Fruit fly (Drosophila melanogaster): ENCODE data around the gene Unc50.

The Unc50 gene

dm6 chr3R:8704669-8705068 is 28.3 kb upstream of the Unc50 start:
- TF ChIP-seq CG8301 (tag; optimal IDR thresholded peaks at IDR 0.05) (no peak), CG13204 (GFP tag; optimal IDR thresholded peaks at IDR 0.05) (no peak), CG14655 (GFP tag; optimal IDR thresholded peaks at IDR 0.05) (no peak), CG8159 (tag; optimal IDR thresholded peaks at IDR 0.05) (no peak), Pif1A (GFP tag; optimal IDR thresholded peaks at IDR 0.05) (no peak), CG17806 (tag; optimal IDR thresholded peaks at IDR 0.05) (no peak), CG4496 (GFP tag; IDR thresholded peaks at IDR 0.05) (no peak), fd96Ca (GFP tag; IDR thresholded peaks at IDR 0.05) (no peak), Ets98B (GFP tag; IDR thresholded peaks at IDR 0.05) (no peak), CG10348 (GFP tag; IDR thresholded peaks at IDR 0.05) (no peak), CG12605 (GFP tag; IDR thresholded peaks at IDR 0.05) (no peak), Pif1B (GFP tag; optimal IDR thresholded peaks at IDR 0.05) (no peak), CG15710 (tag; optimal IDR thresholded peaks at IDR 0.05) (no peak), CG32121 (GFP tag; IDR thresholded peaks at IDR 0.05) (no peak), CG9948 (tag; optimal IDR thresholded peaks at IDR 0.05) (no peak)

- no peak for TF ChIP-seq CG15710 (tag; optimal IDR thresholded peaks at IDR 0.05)
- TF ChIP-seq CG4496 (GFP tag; IDR thresholded peaks at IDR 0.05): no peak
- no peak for TF ChIP-seq CG9948 (tag; optimal IDR thresholded peaks at IDR 0.05)
- TF ChIP-seq CG17806 (tag; optimal IDR thresholded peaks at IDR 0.05): no peak
- TF ChIP-seq Ets98B (GFP tag; IDR thresholded peaks at IDR 0.05): no peak
- TF ChIP-seq EcR (GFP tag; optimal IDR thresholded peaks at IDR 0.05): no peak
- no peak for TF ChIP-seq CG12605 (GFP tag; IDR thresholded peaks at IDR 0.05)
- TF ChIP-seq CG8159 (tag; optimal IDR thresholded peaks at IDR 0.05): no peak
- no peak for TF ChIP-seq rn (GFP tag; IDR thresholded peaks at IDR 0.05)
- no peak for TF ChIP-seq Pif1A (GFP tag; optimal IDR thresholded peaks at IDR 0.05)
- TF ChIP-seq CG13204 (GFP tag; optimal IDR thresholded peaks at IDR 0.05): no peak
Observed at dm6 chr3R:8701197-8701596, 24.8 kb upstream of the Unc50 start.

dm6 chr3R:8700660-8701059 is 24.2 kb upstream of the Unc50 start:
- TF ChIP-seq CG8159 (tag; optimal IDR thresholded peaks at IDR 0.05): no peak
- TF ChIP-seq CG12605 (GFP tag; IDR thresholded peaks at IDR 0.05): no peak
- TF ChIP-seq gl (tag; optimal IDR thresholded peaks at IDR 0.05): no peak
- no peak for TF ChIP-seq Snoo (tag; optimal IDR thresholded peaks at IDR 0.05)
- no peak for TF ChIP-seq CG10348 (GFP tag; IDR thresholded peaks at IDR 0.05)
- TF ChIP-seq rn (GFP tag; IDR thresholded peaks at IDR 0.05): no peak
- TF ChIP-seq Pif1B (GFP tag; optimal IDR thresholded peaks at IDR 0.05): no peak
- no peak for TF ChIP-seq CG4496 (GFP tag; IDR thresholded peaks at IDR 0.05)
- TF ChIP-seq CG17806 (tag; optimal IDR thresholded peaks at IDR 0.05): no peak

dm6 chr3R:8699230-8699629 is 22.8 kb upstream of the Unc50 start:
- no peak for TF ChIP-seq CG32121 (GFP tag; IDR thresholded peaks at IDR 0.05)
- TF ChIP-seq Pif1B (GFP tag; optimal IDR thresholded peaks at IDR 0.05): no peak
- no peak for TF ChIP-seq CG14655 (GFP tag; optimal IDR thresholded peaks at IDR 0.05)
- no peak for TF ChIP-seq gl (tag; optimal IDR thresholded peaks at IDR 0.05)
- TF ChIP-seq Ets98B (GFP tag; IDR thresholded peaks at IDR 0.05): no peak
- no peak for TF ChIP-seq EcR (GFP tag; optimal IDR thresholded peaks at IDR 0.05)
- no peak for TF ChIP-seq Pif1A (GFP tag; optimal IDR thresholded peaks at IDR 0.05)
- TF ChIP-seq fd96Ca (GFP tag; IDR thresholded peaks at IDR 0.05): no peak
- TF ChIP-seq CG8159 (tag; optimal IDR thresholded peaks at IDR 0.05): no peak
- no peak for TF ChIP-seq CG34367 (tag; optimal IDR thresholded peaks at IDR 0.05)
- TF ChIP-seq D1 (tag; optimal IDR thresholded peaks at IDR 0.05): no peak
- TF ChIP-seq CG13204 (GFP tag; optimal IDR thresholded peaks at IDR 0.05): no peak
- TF ChIP-seq CG15710 (tag; optimal IDR thresholded peaks at IDR 0.05): no peak
- no peak for TF ChIP-seq Snoo (tag; optimal IDR thresholded peaks at IDR 0.05)
- no peak for TF ChIP-seq CG4496 (GFP tag; IDR thresholded peaks at IDR 0.05)
- no peak for TF ChIP-seq CG8301 (tag; optimal IDR thresholded peaks at IDR 0.05)
- TF ChIP-seq CG10348 (GFP tag; IDR thresholded peaks at IDR 0.05): no peak
- TF ChIP-seq CG12605 (GFP tag; IDR thresholded peaks at IDR 0.05): no peak

dm6 chr3R:8697772-8698259 is 21.4 kb upstream of the Unc50 start, which contains the start of gene hb:
TSS of gene hb (minus strand) at chr3R:8697822.
- TF ChIP-seq CG34367 (tag; optimal IDR thresholded peaks at IDR 0.05) (no peak), CG10348 (GFP tag; IDR thresholded peaks at IDR 0.05) (no peak), Pif1A (GFP tag; optimal IDR thresholded peaks at IDR 0.05) (no peak), CG8159 (tag; optimal IDR thresholded peaks at IDR 0.05) (no peak)

- peak; percentile 94; the same call in 1 of the 2 replicates for TF ChIP-seq CG32121 (GFP tag; IDR thresholded peaks at IDR 0.05)
- peak; percentile 96 for TF ChIP-seq Ets98B (GFP tag; IDR thresholded peaks at IDR 0.05)
- TF ChIP-seq CG17806 (tag; optimal IDR thresholded peaks at IDR 0.05): no peak
- TF ChIP-seq CG10348 (GFP tag; IDR thresholded peaks at IDR 0.05): no peak
- no peak for TF ChIP-seq D1 (tag; optimal IDR thresholded peaks at IDR 0.05)
- no peak for TF ChIP-seq CG8301 (tag; optimal IDR thresholded peaks at IDR 0.05)
- peak; percentile 94 for TF ChIP-seq gl (tag; optimal IDR thresholded peaks at IDR 0.05)
- TF ChIP-seq CG13204 (GFP tag; optimal IDR thresholded peaks at IDR 0.05): peak; percentile 86
- TF ChIP-seq fd96Ca (GFP tag; IDR thresholded peaks at IDR 0.05): peak; percentile 94
- peak; percentile 83 for TF ChIP-seq CG14655 (GFP tag; optimal IDR thresholded peaks at IDR 0.05)
- peak; percentile 87 for TF ChIP-seq Pif1B (GFP tag; optimal IDR thresholded peaks at IDR 0.05)
- TF ChIP-seq CG4496 (GFP tag; IDR thresholded peaks at IDR 0.05): peak; percentile 99; the same call in 2 of the 3 replicates
- TF ChIP-seq rn (GFP tag; IDR thresholded peaks at IDR 0.05): peak; percentile 84
- TF ChIP-seq Pif1A (GFP tag; optimal IDR thresholded peaks at IDR 0.05): peak; percentile 92
- peak; percentile 85 for TF ChIP-seq CG8159 (tag; optimal IDR thresholded peaks at IDR 0.05)
- TF ChIP-seq CG34367 (tag; optimal IDR thresholded peaks at IDR 0.05): peak; percentile 84
- peak; percentile 79 for TF ChIP-seq CG15710 (tag; optimal IDR thresholded peaks at IDR 0.05)
- no peak for TF ChIP-seq CG9948 (tag; optimal IDR thresholded peaks at IDR 0.05)
- no peak for TF ChIP-seq EcR (GFP tag; optimal IDR thresholded peaks at IDR 0.05)
- TF ChIP-seq CG12605 (GFP tag; IDR thresholded peaks at IDR 0.05): peak; percentile 99
- no peak for TF ChIP-seq Snoo (tag; optimal IDR thresholded peaks at IDR 0.05)
Observed at dm6 chr3R:8694110-8694826, 17.9 kb upstream of the Unc50 start.

All from whole organism, pupa.